Worm (Caenorhabditis elegans): ENCODE results near the gene aexr-2.
A peak's percentile ranks its signal among the peaks of the same experiment; 100 is the strongest.

DNA sequence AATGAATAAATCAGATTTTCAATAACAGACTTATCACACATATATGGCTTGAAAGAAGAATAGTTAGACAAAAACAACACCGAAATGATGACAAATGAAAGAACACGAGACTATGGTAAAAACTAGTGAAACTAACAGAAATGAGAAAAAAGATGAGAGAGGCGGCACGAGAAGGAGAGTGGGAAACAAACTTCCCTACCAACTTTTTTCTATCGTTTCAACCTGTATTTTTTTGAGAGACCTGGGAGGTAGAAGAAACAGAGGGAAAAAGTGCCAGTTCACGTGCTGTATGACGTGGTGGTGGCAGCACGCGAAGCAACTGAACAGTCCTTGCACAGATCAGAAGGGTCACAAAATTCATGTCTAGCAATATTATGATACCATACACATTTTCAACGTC lies 11.5 kb upstream of the aexr-2 start:
- TF ChIP-seq unc-62 (GFP tag; optimal IDR thresholded peaks at IDR 0.05) (no peak), nhr-76 (tag; optimal IDR thresholded peaks at IDR 0.05) (no peak), snpc-4 (tag; optimal IDR thresholded peaks at IDR 0.05) (no peak), nhr-77 (tag; optimal IDR thresholded peaks at IDR 0.05) (no peak), R02D3.7 (tag; optimal IDR thresholded peaks at IDR 0.05) (no peak), ama-1 (optimal IDR thresholded peaks at IDR 0.05) (no peak), lin-15B (tag; optimal IDR thresholded peaks at IDR 0.05) (no peak), ZK546.5 (tag; optimal IDR thresholded peaks at IDR 0.05) (no peak), fos-1 (tag; optimal IDR thresholded peaks at IDR 0.05) (no peak), pha-4 (tag; optimal IDR thresholded peaks at IDR 0.05) (peak; percentile 65), ztf-11 (tag; optimal IDR thresholded peaks at IDR 0.05) (no peak), daf-12 (tag; optimal IDR thresholded peaks at IDR 0.05) (no peak), skn-1 (tag; optimal IDR thresholded peaks at IDR 0.05) (peak; percentile 41), ceh-28 (tag; optimal IDR thresholded peaks at IDR 0.05) (no peak)
